Worm (Caenorhabditis elegans) whole organism, L3 larva: ENCODE results near the gene C13A2.7.

Experiments used
- ama-1 ChIP-seq: fragments of 150-350 bp; optimal IDR thresholded peaks from 2 replicates; lab custom pipeline; 2018
- egl-27 ChIP-seq: sonication (generic microtip); optimal IDR thresholded peaks from 4 replicates; lab custom pipeline; 2017; ENCODE audit warnings: missing biosample characterization, missing genetic modification reagents, missing genetic modification characterization
- nhr-28 ChIP-seq: fragments of 150-350 bp; optimal IDR thresholded peaks from 2 replicates; lab custom pipeline; 2014; ENCODE audit warnings: missing biosample characterization, missing genetic modification characterization
- tbx-2 ChIP-seq: sonication (generic microtip); optimal IDR thresholded peaks from 2 replicates; lab custom pipeline; 2016; ENCODE audit warnings: mild to moderate bottlenecking, missing genetic modification characterization, missing compliant biosample characterization

ce11 chrV:7225894-7226293, 40.2 kb upstream of the C13A2.7 start:
- no peak for TF ChIP-seq tbx-2 (tag; lab: Kevin White, UChicago)
- no peak for TF ChIP-seq nhr-28 (tag; lab: Kevin White, UChicago)
- TF ChIP-seq ama-1 (lab: Kevin White, UChicago), result no peak
- no peak for TF ChIP-seq egl-27 (tag; lab: Kevin White, UChicago)
